Fruit fly (Drosophila melanogaster) whole organism, adult: ENCODE results near the gene CG10340.

ENCODE experiments used
- CG11617 ChIP-seq: fragments of 200-800 bp; sonication (Bioruptor generic); optimal IDR thresholded peaks from 2 replicates; lab custom pipeline; 2017; ENCODE audit warnings: mild to moderate bottlenecking, missing biosample characterization, missing genetic modification reagents, missing genetic modification characterization
- CG12768 ChIP-seq: fragments of 200-800 bp; sonication (Bioruptor generic); optimal IDR thresholded peaks from 2 replicates; lab custom pipeline; 2017; ENCODE audit warnings: missing biosample characterization, missing genetic modification characterization, mild to moderate bottlenecking, moderate library complexity, missing genetic modification reagents
- CG14711 ChIP-seq: fragments of 200-800 bp; sonication (Bioruptor generic); optimal IDR thresholded peaks from 2 replicates; lab custom pipeline; 2018; ENCODE audit warnings: missing biosample characterization, mild to moderate bottlenecking, missing genetic modification characterization, moderate library complexity
- CG1620 ChIP-seq: fragments of 200-800 bp; sonication (Bioruptor generic); optimal IDR thresholded peaks from 2 replicates; lab custom pipeline; 2016; ENCODE audit warnings: missing biosample characterization, missing genetic modification characterization
- CG33017 ChIP-seq: fragments of 200-800 bp; sonication (Bioruptor generic); optimal IDR thresholded peaks from 2 replicates; lab custom pipeline; 2018; ENCODE audit warnings: missing biosample characterization, mild to moderate bottlenecking, missing genetic modification characterization, moderate library complexity
- CG5204 ChIP-seq: fragments of 200-800 bp; sonication (Bioruptor generic); optimal IDR thresholded peaks from 2 replicates; lab custom pipeline; 2016; ENCODE audit warnings: missing biosample characterization, missing genetic modification characterization
- CG7045 ChIP-seq: fragments of 200-800 bp; sonication (Bioruptor generic); optimal IDR thresholded peaks from 2 replicates; lab custom pipeline; 2017; ENCODE audit warnings: missing biosample characterization, mild to moderate bottlenecking, missing genetic modification characterization
- CG7101 ChIP-seq: fragments of 200-800 bp; sonication (Bioruptor generic); optimal IDR thresholded peaks from 2 replicates; lab custom pipeline; 2018; ENCODE audit warnings: missing biosample characterization, mild to moderate bottlenecking, missing genetic modification characterization, moderate library complexity
- Clk ChIP-seq: fragments of 200-800 bp; sonication (Bioruptor generic); optimal IDR thresholded peaks from 2 replicates; lab custom pipeline; 2017; ENCODE audit warnings: missing biosample characterization, missing genetic modification characterization
- Crg-1 ChIP-seq: fragments of 200-800 bp; sonication (Bioruptor generic); optimal IDR thresholded peaks from 2 replicates; lab custom pipeline; 2016; ENCODE audit warnings: missing biosample characterization, missing genetic modification characterization
- Hr96 ChIP-seq: fragments of 200-800 bp; sonication (Bioruptor generic); optimal IDR thresholded peaks from 2 replicates; lab custom pipeline; 2016; ENCODE audit warnings: missing biosample characterization, missing genetic modification characterization
- Mnt ChIP-seq: fragments of 200-800 bp; sonication (Bioruptor generic); optimal IDR thresholded peaks from 2 replicates; lab custom pipeline; 2016; ENCODE audit warnings: missing biosample characterization, mild to moderate bottlenecking, missing genetic modification characterization
- bab1 ChIP-seq: fragments of 200-800 bp; sonication (Bioruptor generic); optimal IDR thresholded peaks from 3 replicates; lab custom pipeline; 2019; ENCODE audit warnings: missing biosample characterization, mild to moderate bottlenecking, missing genetic modification characterization, moderate library complexity
- cic ChIP-seq: fragments of 200-800 bp; sonication (Bioruptor generic); optimal IDR thresholded peaks from 2 replicates; lab custom pipeline; 2017; ENCODE audit warnings: missing biosample characterization, mild to moderate bottlenecking, missing genetic modification characterization, moderate library complexity
- cnc ChIP-seq, 2 experiments: fragments of >200 bp; optimal IDR thresholded peaks; 2 replicates each; lab custom pipeline; 2017
- kay ChIP-seq: fragments of 200-800 bp; sonication (Bioruptor generic); peaks from one replicate; lab custom pipeline; 2016; ENCODE audit warnings: missing biosample characterization, missing genetic modification characterization, borderline replicate concordance
- ovo ChIP-seq: fragments of 200-800 bp; sonication (Bioruptor generic); optimal IDR thresholded peaks from 2 replicates; lab custom pipeline; 2016; ENCODE audit warnings: missing biosample characterization, missing genetic modification characterization
- pad ChIP-seq: fragments of 200-800 bp; sonication (Bioruptor generic); optimal IDR thresholded peaks from 3 replicates; lab custom pipeline; 2017; ENCODE audit warnings: missing biosample characterization, missing genetic modification characterization, mild to moderate bottlenecking, moderate library complexity, missing genetic modification reagents
- tj ChIP-seq: fragments of 200-800 bp; sonication (Bioruptor generic); optimal IDR thresholded peaks from 3 replicates; lab custom pipeline; 2017; ENCODE audit warnings: missing biosample characterization, mild to moderate bottlenecking, missing genetic modification characterization, moderate library complexity
- toe ChIP-seq: fragments of 200-800 bp; sonication (Bioruptor generic); optimal IDR thresholded peaks from 2 replicates; lab custom pipeline; 2016; ENCODE audit warnings: missing biosample characterization, missing genetic modification characterization

CG10340 gene

DNA sequence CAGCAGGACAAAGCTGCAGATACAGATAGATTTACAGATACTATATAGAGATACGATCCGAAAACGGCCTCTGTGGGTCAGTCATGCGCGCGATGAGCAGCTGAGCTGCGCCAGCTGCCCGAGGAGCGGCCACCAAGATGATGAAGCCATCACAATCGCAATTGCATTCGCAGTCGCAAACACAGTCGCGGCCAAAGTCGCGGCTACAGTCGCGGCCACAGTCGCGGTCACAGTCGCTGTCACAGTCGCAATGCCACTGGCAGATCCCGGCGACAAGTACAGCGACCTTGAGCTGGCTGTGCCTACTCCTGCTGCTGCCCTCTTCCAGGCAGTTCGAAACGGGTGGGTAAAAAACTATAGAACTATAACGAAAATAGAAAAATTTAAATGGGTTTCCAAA lies 19.2 kb downstream of the CG10340 start:
- TF ChIP-seq ovo (GFP tag; lab: Kevin White, UChicago) (no peak), kay (GFP tag; lab: Kevin White, UChicago) (no peak), Crg-1 (GFP tag; lab: Kevin White, UChicago) (no peak), bab1 (GFP tag; lab: Kevin White, UChicago) (no peak), CG33017 (no peak), tj (GFP tag; lab: Kevin White, UChicago) (no peak), pad (GFP tag; lab: Kevin White, UChicago) (no peak), CG12768 (GFP tag; lab: Kevin White, UChicago) (no peak), cnc (optimal IDR thresholded peaks at IDR 0.05; lab: Kevin White, UChicago) (no peak), CG7101 (tag; lab: Kevin White, UChicago) (no peak), Clk (no peak), CG1620 (GFP tag; lab: Kevin White, UChicago) (no peak), CG14711 (tag; lab: Kevin White, UChicago) (no peak), Mnt (GFP tag; lab: Kevin White, UChicago) (no peak), CG5204 (no peak), toe (GFP tag; lab: Kevin White, UChicago) (no peak), CG11617 (no peak)

DNA sequence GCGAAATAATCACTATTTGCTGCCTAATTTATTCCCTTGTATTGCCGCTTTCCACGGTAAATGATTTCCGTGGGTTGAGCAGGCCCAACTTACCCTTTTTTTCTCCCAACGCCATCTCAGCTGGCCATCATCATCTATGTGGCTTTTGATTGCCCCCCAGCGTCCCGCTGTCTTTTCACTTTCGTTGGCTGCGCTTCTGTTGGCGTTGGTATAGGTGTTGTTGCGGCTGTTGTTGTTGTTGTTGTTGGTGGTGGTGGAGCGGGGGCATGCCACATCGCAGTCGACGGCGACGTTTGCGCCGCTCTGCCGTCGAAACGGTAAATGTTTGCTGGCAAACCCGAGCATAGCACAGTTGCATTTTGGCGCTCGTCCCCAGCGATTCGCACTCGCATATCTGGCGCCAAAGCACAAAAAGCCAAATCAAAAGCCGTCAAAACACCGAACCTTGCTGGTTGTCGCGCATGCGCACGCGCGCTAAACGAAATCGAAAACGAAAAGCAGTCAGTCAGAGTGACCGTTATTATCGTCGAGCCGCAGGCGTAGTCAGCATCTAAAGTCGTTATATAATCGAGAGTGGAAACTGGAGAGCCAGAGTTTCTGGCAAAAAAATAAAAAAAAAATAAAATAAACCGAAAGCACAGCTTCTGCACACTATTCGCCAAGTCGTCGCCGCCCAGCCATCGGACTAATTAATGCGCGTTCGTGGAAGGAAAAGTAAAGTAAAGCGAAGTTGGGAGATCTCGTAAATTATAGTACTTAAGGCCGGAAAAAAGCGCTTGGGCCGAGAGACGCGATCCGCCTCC lies 19.9 kb downstream of the CG10340 start, which contains the start of gene CG14892:
Gene CG14892 (plus strand): TSS at position 359 of the 803 bp plus-strand sequence.
- TF ChIP-seq tj (GFP tag; lab: Kevin White, UChicago): no peak
- no peak for TF ChIP-seq toe (GFP tag; lab: Kevin White, UChicago)
- TF ChIP-seq CG11617: no peak
- TF ChIP-seq Crg-1 (GFP tag; lab: Kevin White, UChicago): no peak
- TF ChIP-seq cnc (optimal IDR thresholded peaks at IDR 0.05; lab: Kevin White, UChicago): no peak
- TF ChIP-seq pad (GFP tag; lab: Kevin White, UChicago): no peak

DNA sequence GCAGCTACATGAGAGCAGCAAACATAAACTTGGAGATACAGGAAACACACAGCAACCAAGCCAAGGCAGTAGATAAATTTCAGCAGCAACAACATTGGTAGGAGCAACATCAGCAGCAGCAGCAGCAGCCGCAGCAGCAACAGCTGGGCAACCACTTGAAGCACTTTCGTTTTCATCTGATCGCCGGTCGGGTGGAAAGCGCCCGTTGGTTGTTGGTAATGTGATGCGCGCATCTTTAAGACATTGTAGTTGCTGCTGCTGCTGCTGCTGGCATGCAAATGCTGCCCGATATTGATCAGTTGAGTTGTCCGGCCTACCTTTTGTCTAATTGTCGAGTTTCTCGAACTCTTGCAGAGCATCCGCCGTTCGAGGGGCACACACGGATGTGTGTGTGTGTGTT lies 22.8 kb downstream of the CG10340 start:
- TF ChIP-seq CG1620 (GFP tag; lab: Kevin White, UChicago): no peak
- TF ChIP-seq Crg-1 (GFP tag; lab: Kevin White, UChicago): no peak
- no peak for TF ChIP-seq CG5204
- no peak for TF ChIP-seq CG12768 (GFP tag; lab: Kevin White, UChicago)
- TF ChIP-seq ovo (GFP tag; lab: Kevin White, UChicago): no peak
- no peak for TF ChIP-seq CG14711 (tag; lab: Kevin White, UChicago)
- TF ChIP-seq CG11617: no peak
- no peak for TF ChIP-seq CG7045
- TF ChIP-seq Hr96: no peak
- no peak for TF ChIP-seq toe (GFP tag; lab: Kevin White, UChicago)
- no peak for TF ChIP-seq kay (GFP tag; lab: Kevin White, UChicago)
- TF ChIP-seq bab1 (GFP tag; lab: Kevin White, UChicago): no peak
- TF ChIP-seq CG33017: no peak
- no peak for TF ChIP-seq cic (GFP tag; lab: Kevin White, UChicago)
- TF ChIP-seq Mnt (GFP tag; lab: Kevin White, UChicago): no peak
- TF ChIP-seq tj (GFP tag; lab: Kevin White, UChicago): no peak
- no peak for TF ChIP-seq Clk
- no peak for TF ChIP-seq CG7101 (tag; lab: Kevin White, UChicago)
- TF ChIP-seq pad (GFP tag; lab: Kevin White, UChicago): no peak
- no peak for TF ChIP-seq cnc (optimal IDR thresholded peaks at IDR 0.05; lab: Kevin White, UChicago)

DNA sequence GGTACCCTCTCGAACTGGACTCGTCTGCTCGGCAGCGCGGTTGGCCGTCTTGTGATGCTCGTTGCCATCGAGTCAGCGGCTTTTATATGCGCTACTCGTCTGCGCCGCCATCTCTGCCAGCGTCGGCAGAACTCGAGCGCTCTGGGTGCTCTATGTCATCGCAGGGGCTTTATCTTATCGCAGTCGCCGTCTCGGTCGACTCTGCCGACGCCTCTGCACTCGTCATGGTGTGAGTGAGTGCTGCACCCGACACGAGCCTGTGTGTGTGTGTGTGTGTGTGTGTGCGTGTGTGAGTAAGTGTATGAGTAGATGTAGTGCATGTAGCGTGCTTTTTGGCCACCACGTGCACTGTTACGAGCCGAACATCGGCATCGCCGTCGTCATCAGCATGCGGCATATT lies 30.6 kb downstream of the CG10340 start, which contains the start of gene Scp2:
Gene Scp2 (minus strand): TSS at position 59 of the 400 bp plus-strand sequence.
- no peak for TF ChIP-seq tj (GFP tag; lab: Kevin White, UChicago)

DNA sequence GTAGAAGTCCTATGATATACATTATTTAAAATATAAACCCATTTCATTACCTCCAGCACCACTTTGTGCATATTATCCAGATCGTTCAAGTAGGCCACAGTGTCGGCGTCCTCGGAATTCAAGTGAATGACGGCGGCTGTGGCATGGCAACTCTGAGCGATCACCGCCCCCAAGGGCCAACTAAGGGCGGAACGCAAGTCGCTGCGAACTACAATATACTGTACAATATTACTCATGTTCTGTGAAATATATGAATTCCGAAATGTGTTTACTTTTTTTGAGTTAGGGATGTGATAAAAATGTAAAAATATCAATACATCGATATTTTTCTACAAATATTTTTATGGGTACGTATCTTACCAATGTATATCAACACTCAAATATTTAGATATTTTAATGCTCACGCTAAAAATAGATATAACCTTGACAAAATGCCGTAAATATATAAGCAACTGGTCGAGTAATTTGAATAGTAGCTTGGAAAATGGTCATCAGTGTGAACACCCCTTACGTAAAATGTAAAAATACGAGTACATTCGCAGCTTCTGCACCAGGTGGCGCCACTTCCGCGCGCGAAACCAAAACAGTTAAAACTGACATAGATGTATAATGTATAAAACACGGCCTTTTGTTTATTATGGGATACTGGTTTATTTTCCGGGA lies 40.6 kb downstream of the CG10340 start, which contains the start of gene CG14903:
Gene CG14903 (minus strand): TSS at position 270 of the 663 bp plus-strand sequence.
- TF ChIP-seq bab1 (GFP tag; lab: Kevin White, UChicago): no peak
- peak; percentile 55 for TF ChIP-seq CG14711 (tag; lab: Kevin White, UChicago)
- TF ChIP-seq CG33017: no peak
- TF ChIP-seq CG5204: peak; percentile 16
- TF ChIP-seq CG1620 (GFP tag; lab: Kevin White, UChicago): peak; percentile 36
- TF ChIP-seq CG11617: no peak
- TF ChIP-seq pad (GFP tag; lab: Kevin White, UChicago): no peak
- TF ChIP-seq Clk: no peak
- no peak for TF ChIP-seq ovo (GFP tag; lab: Kevin White, UChicago)
- no peak for TF ChIP-seq CG7101 (tag; lab: Kevin White, UChicago)
- peak; percentile 11 for TF ChIP-seq CG12768 (GFP tag; lab: Kevin White, UChicago)
- peak; percentile 37 for TF ChIP-seq toe (GFP tag; lab: Kevin White, UChicago)
- TF ChIP-seq cnc (optimal IDR thresholded peaks at IDR 0.05; lab: Kevin White, UChicago): no peak
- no peak for TF ChIP-seq cic (GFP tag; lab: Kevin White, UChicago)
- no peak for TF ChIP-seq Crg-1 (GFP tag; lab: Kevin White, UChicago)
- TF ChIP-seq kay (GFP tag; lab: Kevin White, UChicago): no peak
- TF ChIP-seq tj (GFP tag; lab: Kevin White, UChicago): no peak
- no peak for TF ChIP-seq Mnt (GFP tag; lab: Kevin White, UChicago)
- no peak for TF ChIP-seq CG7045
- TF ChIP-seq Hr96: peak; percentile 59
